Fruit fly (Drosophila melanogaster): Measurements from ENCODE around the gene CG42394.
A peak's percentile ranks its signal among the peaks of the same experiment; 100 is the strongest.

Gene CG42394

dm6 chr3R:10872148-10872783, 22.6 kb downstream of the CG42394 start, which contains the start of gene Fdh (continued):
- peak; percentile 67 for TF ChIP-seq CG15269 (tag; optimal IDR thresholded peaks at IDR 0.05)
- no peak for TF ChIP-seq HLH54F (GFP tag; optimal IDR thresholded peaks at IDR 0.05)
- peak; percentile 45 for TF ChIP-seq Ptx1 (GFP tag; IDR thresholded peaks at IDR 0.05)
- no peak for TF ChIP-seq CG8478 (optimal IDR thresholded peaks at IDR 0.05)
- TF ChIP-seq Eip74EF (GFP tag; optimal IDR thresholded peaks at IDR 0.05), result peak in 1 of 2 experiments; percentile 38
- peak; percentile 22 for TF ChIP-seq az2 (GFP tag; optimal IDR thresholded peaks at IDR 0.05)
- peak; percentile 48 for TF ChIP-seq CG17186 (GFP tag; optimal IDR thresholded peaks at IDR 0.05)
- TF ChIP-seq Gsc (GFP tag; IDR thresholded peaks at IDR 0.05), result no peak
- peak; percentile 4 for TF ChIP-seq CG12942 (GFP tag; optimal IDR thresholded peaks at IDR 0.05)
- no peak for TF ChIP-seq Stat92E (GFP tag; optimal IDR thresholded peaks at IDR 0.05)
- TF ChIP-seq BtbVII (GFP tag; optimal IDR thresholded peaks at IDR 0.05), result peak; percentile 29
- no peak for TF ChIP-seq danr (GFP tag; IDR thresholded peaks at IDR 0.05)
- TF ChIP-seq ken (GFP tag; IDR thresholded peaks at IDR 0.05), result 0 out of 3 replicates have a peak, but pooled peaks have one; percentile 26
- no peak for TF ChIP-seq ATbp (GFP tag; optimal IDR thresholded peaks at IDR 0.05)
- peak; percentile 50 for TF ChIP-seq sob (GFP tag; IDR thresholded peaks at IDR 0.05)
- no peak for TF ChIP-seq CG6813 (GFP tag; optimal IDR thresholded peaks at IDR 0.05)
- no peak for TF ChIP-seq Hmx (GFP tag; optimal IDR thresholded peaks at IDR 0.05)
- no peak for TF ChIP-seq prd (optimal IDR thresholded peaks at IDR 0.05)
- TF ChIP-seq prd (GFP tag; IDR thresholded peaks at IDR 0.05), result 0 out of 3 replicates have a peak, but pooled peaks have one; percentile 16
- TF ChIP-seq CG4282 (GFP tag; optimal IDR thresholded peaks at IDR 0.05), result no peak
- no peak for TF ChIP-seq al (GFP tag; IDR thresholded peaks at IDR 0.05)
- peak; percentile 8 for TF ChIP-seq slp2 (GFP tag; optimal IDR thresholded peaks at IDR 0.05)
- no peak for TF ChIP-seq CTCF (GFP tag; optimal IDR thresholded peaks at IDR 0.05)
- no peak for TF ChIP-seq cas (GFP tag; IDR thresholded peaks at IDR 0.05)
- TF ChIP-seq br (optimal IDR thresholded peaks at IDR 0.05), result no peak
- TF ChIP-seq fu2 (GFP tag; optimal IDR thresholded peaks at IDR 0.05), result no peak
- peak; percentile 69 for TF ChIP-seq Spps (tag; optimal IDR thresholded peaks at IDR 0.05)
- no peak for TF ChIP-seq CG8089 (GFP tag; optimal IDR thresholded peaks at IDR 0.05)
- TF ChIP-seq corto (GFP tag; optimal IDR thresholded peaks at IDR 0.05), result peak; percentile 5
- TF ChIP-seq B-H2 (GFP tag; optimal IDR thresholded peaks at IDR 0.05), result peak; percentile 5
- peak; percentile 55 for TF ChIP-seq ftz-f1 (GFP tag; optimal IDR thresholded peaks at IDR 0.05)
- peak; percentile 36 for TF ChIP-seq D19A (tag; optimal IDR thresholded peaks at IDR 0.05)
- TF ChIP-seq zen (tag; optimal IDR thresholded peaks at IDR 0.05), result peak; percentile 43
- TF ChIP-seq CG5180 (GFP tag; optimal IDR thresholded peaks at IDR 0.05), result peak; percentile 4
- TF ChIP-seq CG14050 (GFP tag; IDR thresholded peaks at IDR 0.05), result no peak
- no peak for TF ChIP-seq CG7372 (GFP tag; IDR thresholded peaks at IDR 0.05)

- TF ChIP-seq Med (GFP tag) (peak; percentile 1), crc (GFP tag; optimal IDR thresholded peaks at IDR 0.05) (no peak), ewg (GFP tag; optimal IDR thresholded peaks at IDR 0.05) (peak; percentile 83), CG4424 (GFP tag; optimal IDR thresholded peaks at IDR 0.05) (no peak), CG6765 (GFP tag; optimal IDR thresholded peaks at IDR 0.05) (no peak), MBD-R2 (GFP tag; IDR thresholded peaks at IDR 0.05) (0 out of 2 replicates have a peak, but pooled peaks have one; percentile 33), CG10267 (tag; optimal IDR thresholded peaks at IDR 0.05) (no peak), Dbx (GFP tag; IDR thresholded peaks at IDR 0.05) (no peak), onecut (GFP tag; IDR thresholded peaks at IDR 0.05) (peak; percentile 98), CG33557 (GFP tag; optimal IDR thresholded peaks at IDR 0.05) (no peak), CG34422 (GFP tag; IDR thresholded peaks at IDR 0.05) (0 out of 3 replicates have a peak, but pooled peaks have one; percentile 13)
Observed at dm6 chr3R:10872820-10873219, 23.2 kb downstream of the CG42394 start, which contains the start of gene CG4596. CG4596 (plus strand) TSS chr3R:10873038.

Data from whole organism, embryonic.